Worm (Caenorhabditis elegans) whole organism, L1 larva: Measurements from ENCODE around the gene kbp-1.

Experiments
- F16B12.6 ChIP-seq: fragments of 150-350 bp; optimal IDR thresholded peaks from 2 replicates; lab custom pipeline; 2014; ENCODE audit warnings: missing biosample characterization, missing genetic modification characterization
- Y116A8C.19 ChIP-seq: sonication (generic microtip); optimal IDR thresholded peaks from 2 replicates; lab custom pipeline; 2016; ENCODE audit warnings: missing compliant biosample characterization, missing genetic modification characterization, borderline replicate concordance
- ama-1 ChIP-seq: fragments of 150-350 bp; optimal IDR thresholded peaks from 2 replicates; lab custom pipeline; 2014
- blmp-1 ChIP-seq: fragments of 150-350 bp; optimal IDR thresholded peaks from 2 replicates; lab custom pipeline; 2014; ENCODE audit warnings: missing biosample characterization, missing genetic modification characterization
- ceh-63 ChIP-seq: fragments of 200-800 bp; sonication (Bioruptor generic); optimal IDR thresholded peaks from 2 replicates; lab custom pipeline; 2018; ENCODE audit warnings: mild to moderate bottlenecking, missing genetic modification characterization, missing compliant biosample characterization
- ceh-8 ChIP-seq: fragments of 200-800 bp; sonication (Bioruptor generic); optimal IDR thresholded peaks from 2 replicates; lab custom pipeline; 2018; ENCODE audit warnings: mild to moderate bottlenecking, missing genetic modification characterization, moderate library complexity, missing compliant biosample characterization
- ceh-82 ChIP-seq, 3 experiments: fragments of 150-350 bp in 1 of 3; sonication (generic microtip) in 2 of 3; optimal IDR thresholded peaks; 2 replicates each; lab custom pipeline; 2014 to 2017; ENCODE audit warnings: missing biosample characterization in 3 of 3, missing genetic modification characterization in 3 of 3
- ceh-90 ChIP-seq: sonication (generic microtip); optimal IDR thresholded peaks from 2 replicates; lab custom pipeline; 2016; ENCODE audit warnings: missing genetic modification characterization, missing compliant biosample characterization
- ces-1 ChIP-seq: fragments of 150-350 bp; optimal IDR thresholded peaks from 2 replicates; lab custom pipeline; 2014; ENCODE audit warnings: missing biosample characterization, missing genetic modification reagents, missing genetic modification characterization
- dsc-1 ChIP-seq: sonication (generic microtip); optimal IDR thresholded peaks from 2 replicates; lab custom pipeline; 2016; ENCODE audit warnings: mild to moderate bottlenecking, missing genetic modification characterization, missing compliant biosample characterization
- efl-1 ChIP-seq, 4 experiments: fragments of 150-350 bp; optimal IDR thresholded peaks in 3 of 4; peaks in 1 of 4; 1 replicate in 1 of 4; 2 replicates in 3 of 4; lab custom pipeline; 2014; ENCODE audit warnings: missing biosample characterization in 2 of 4, missing genetic modification characterization in 2 of 4, missing genetic modification reagents in 2 of 4
- efl-3 ChIP-seq: fragments of 200-800 bp; sonication (Bioruptor generic); optimal IDR thresholded peaks from 2 replicates; lab custom pipeline; 2018; ENCODE audit warnings: mild to moderate bottlenecking, missing genetic modification characterization, missing compliant biosample characterization
- elt-2 ChIP-seq: sonication (generic microtip); optimal IDR thresholded peaks from 2 replicates; lab custom pipeline; 2016; ENCODE audit warnings: missing genetic modification characterization, mild to moderate bottlenecking, inconsistent platforms, missing compliant biosample characterization, missing genetic modification reagents
- elt-3 ChIP-seq, 6 experiments: fragments of 150-350 bp in 1 of 6; sonication (generic microtip); optimal IDR thresholded peaks; 2 replicates each; lab custom pipeline; 2017 to 2018; ENCODE audit warnings: missing biosample characterization in 6 of 6, missing genetic modification characterization in 6 of 6, inconsistent platforms in 1 of 6
- fkh-4 ChIP-seq: sonication (generic microtip); optimal IDR thresholded peaks from 2 replicates; lab custom pipeline; 2016; ENCODE audit warnings: missing compliant biosample characterization, missing genetic modification characterization, borderline replicate concordance
- fkh-8 ChIP-seq: sonication (generic microtip); optimal IDR thresholded peaks from 2 replicates; lab custom pipeline; 2016; ENCODE audit warnings: mild to moderate bottlenecking, missing genetic modification characterization, missing compliant biosample characterization
- fos-1 ChIP-seq: fragments of 150-350 bp; optimal IDR thresholded peaks from 2 replicates; lab custom pipeline; 2014; ENCODE audit warnings: missing biosample characterization, missing genetic modification characterization
- grh-1 ChIP-seq: fragments of 200-800 bp; sonication (Bioruptor generic); IDR thresholded peaks from 2 replicates; pipeline ENCODE4 v1.3.6; 2022; ENCODE audit warnings: missing genetic modification reagents, missing genetic modification characterization, missing compliant biosample characterization
- irx-1 ChIP-seq: sonication (generic microtip); optimal IDR thresholded peaks from 2 replicates; lab custom pipeline; 2016; ENCODE audit warnings: missing genetic modification characterization, missing compliant biosample characterization
- lin-14 ChIP-seq: fragments of 200-800 bp; sonication (Bioruptor generic); optimal IDR thresholded peaks from 2 replicates; lab custom pipeline; 2018; ENCODE audit warnings: mild to moderate bottlenecking, missing genetic modification characterization, moderate library complexity, missing compliant biosample characterization
- lin-15B ChIP-seq: fragments of 150-350 bp; sonication (generic microtip); optimal IDR thresholded peaks from 3 replicates; lab custom pipeline; 2014; ENCODE audit warnings: missing biosample characterization, missing genetic modification characterization
- lsy-2 ChIP-seq, 2 experiments: fragments of 150-350 bp; optimal IDR thresholded peaks; 2 replicates each; lab custom pipeline; 2014; ENCODE audit warnings: missing biosample characterization in 2 of 2, missing genetic modification characterization in 2 of 2
- mep-1 ChIP-seq: fragments of 150-350 bp; optimal IDR thresholded peaks from 2 replicates; lab custom pipeline; 2014; ENCODE audit warnings: missing biosample characterization, missing genetic modification characterization
- nhr-11 ChIP-seq: fragments of 150-350 bp; optimal IDR thresholded peaks from 2 replicates; lab custom pipeline; 2014; ENCODE audit warnings: missing biosample characterization, missing genetic modification characterization
- nhr-20 ChIP-seq: sonication (generic microtip); optimal IDR thresholded peaks from 2 replicates; lab custom pipeline; 2016; ENCODE audit warnings: mild to moderate bottlenecking, missing genetic modification characterization, missing compliant biosample characterization
- nhr-237 ChIP-seq: fragments of 150-350 bp; optimal IDR thresholded peaks from 2 replicates; lab custom pipeline; 2014; ENCODE audit warnings: missing biosample characterization, missing genetic modification characterization
- nhr-47 ChIP-seq: sonication (generic microtip); optimal IDR thresholded peaks from 2 replicates; lab custom pipeline; 2016; ENCODE audit warnings: mild to moderate bottlenecking, missing genetic modification characterization, moderate library complexity, missing compliant biosample characterization
- nhr-71 ChIP-seq: sonication (generic microtip); optimal IDR thresholded peaks from 2 replicates; lab custom pipeline; 2016; ENCODE audit warnings: mild to moderate bottlenecking, missing genetic modification characterization, moderate library complexity, missing compliant biosample characterization
- nhr-85 ChIP-seq: sonication (generic microtip); peaks from one replicate; lab custom pipeline; 2016; ENCODE audit warnings: missing genetic modification characterization, inconsistent platforms, missing compliant biosample characterization
- pqm-1 ChIP-seq: sonication (generic microtip); optimal IDR thresholded peaks from 3 replicates; lab custom pipeline; 2017; ENCODE audit warnings: missing biosample characterization, missing genetic modification characterization
- rnt-1 ChIP-seq: sonication (generic microtip); optimal IDR thresholded peaks from 2 replicates; lab custom pipeline; 2016; ENCODE audit warnings: mild to moderate bottlenecking, missing genetic modification characterization, moderate library complexity, missing compliant biosample characterization
- snpc-4 ChIP-seq: fragments of 150-350 bp; optimal IDR thresholded peaks from 2 replicates; lab custom pipeline; 2014; ENCODE audit warnings: missing biosample characterization, missing genetic modification characterization
- snu-23 ChIP-seq: sonication (generic microtip); optimal IDR thresholded peaks from 2 replicates; lab custom pipeline; 2016; ENCODE audit warnings: missing genetic modification characterization, missing compliant biosample characterization
- sptf-1 ChIP-seq: fragments of 150-350 bp; optimal IDR thresholded peaks from 2 replicates; lab custom pipeline; 2014; ENCODE audit warnings: missing biosample characterization, missing genetic modification characterization
- sup-37 ChIP-seq: fragments of 200-800 bp; sonication (Bioruptor generic); optimal IDR thresholded peaks from 2 replicates; lab custom pipeline; 2018; ENCODE audit warnings: mild to moderate bottlenecking, missing genetic modification characterization, missing compliant biosample characterization
- swsn-7 ChIP-seq: sonication (generic microtip); optimal IDR thresholded peaks from 2 replicates; lab custom pipeline; 2016; ENCODE audit warnings: missing genetic modification characterization, missing compliant biosample characterization
- tbx-2 ChIP-seq: sonication (generic microtip); optimal IDR thresholded peaks from 2 replicates; lab custom pipeline; 2016; ENCODE audit warnings: missing genetic modification characterization, missing compliant biosample characterization
- tlp-1 ChIP-seq: fragments of 150-350 bp; optimal IDR thresholded peaks from 2 replicates; lab custom pipeline; 2014; ENCODE audit warnings: missing biosample characterization, missing genetic modification characterization
- unc-62 ChIP-seq: fragments of 150-350 bp; optimal IDR thresholded peaks from 2 replicates; lab custom pipeline; 2014; ENCODE audit warnings: missing biosample characterization, missing genetic modification reagents, missing genetic modification characterization
- zag-1 ChIP-seq: fragments of 150-350 bp; optimal IDR thresholded peaks from 2 replicates; lab custom pipeline; 2014; ENCODE audit warnings: missing biosample characterization, missing genetic modification characterization
- ztf-4 ChIP-seq: fragments of 150-350 bp; optimal IDR thresholded peaks from 2 replicates; lab custom pipeline; 2014; ENCODE audit warnings: missing biosample characterization, missing genetic modification characterization

kbp-1 gene

ce11 chrIII:6873724-6874123, 4.3 kb downstream of the kbp-1 start:
- TF ChIP-seq nhr-85 (tag; lab: Kevin White, UChicago), result no peak
- peak; percentile 50 for TF ChIP-seq nhr-11 (tag; lab: Kevin White, UChicago)
- peak; percentile 81 for TF ChIP-seq lin-14 (GFP tag; lab: Kevin White, UChicago)
- peak; percentile 4 for TF ChIP-seq tbx-2 (tag; lab: Kevin White, UChicago)
- TF ChIP-seq efl-3 (GFP tag; lab: Kevin White, UChicago), result no peak
- no peak for TF ChIP-seq blmp-1 (tag; lab: Kevin White, UChicago)
- TF ChIP-seq tlp-1 (tag; lab: Kevin White, UChicago), result no peak
- TF ChIP-seq sptf-1 (tag; lab: Kevin White, UChicago), result no peak
- no peak for TF ChIP-seq ces-1 (GFP tag; lab: Kevin White, UChicago)
- TF ChIP-seq nhr-71, result peak; percentile 77
- TF ChIP-seq ztf-4 (tag; lab: Kevin White, UChicago), result peak; percentile 42
- TF ChIP-seq irx-1 (tag; lab: Kevin White, UChicago), result no peak
- peak; percentile 6 for TF ChIP-seq swsn-7 (tag; lab: Kevin White, UChicago)
- TF ChIP-seq ceh-82 (tag; optimal IDR thresholded peaks at IDR 0.05; lab: Kevin White, UChicago), result peak in 1 of 3 experiments; percentile 16
- TF ChIP-seq mep-1 (tag; lab: Kevin White, UChicago), result no peak
- TF ChIP-seq dsc-1, result peak; percentile 5
- peak in 1 of 2 experiments; percentile 31 for TF ChIP-seq efl-1 (optimal IDR thresholded peaks at IDR 0.05; lab: Kevin White, UChicago)
- TF ChIP-seq efl-1 (GFP tag; optimal IDR thresholded peaks at IDR 0.05 in 1 of 2; lab: Kevin White, UChicago), result peak in 1 of 2 experiments; percentile 91
- peak; percentile 60 for TF ChIP-seq snu-23 (GFP tag; lab: Kevin White, UChicago)
- TF ChIP-seq lsy-2 (tag; optimal IDR thresholded peaks at IDR 0.05; lab: Kevin White, UChicago), result peak; percentile 34 to 59
- TF ChIP-seq ama-1 (lab: Kevin White, UChicago), result peak; percentile 55
- TF ChIP-seq fkh-8, result peak; percentile 32
- TF ChIP-seq nhr-20, result peak; percentile 36
- TF ChIP-seq fos-1 (tag; lab: Kevin White, UChicago), result no peak
- TF ChIP-seq rnt-1 (tag; lab: Kevin White, UChicago), result peak; percentile 75
- peak; percentile 50 for TF ChIP-seq nhr-47
- no peak for TF ChIP-seq Y116A8C.19 (tag; lab: Kevin White, UChicago)

ce11 chrIII:6880797-6881196, 11.4 kb downstream of the kbp-1 start, which contains the start of gene K04C2.7:
Gene K04C2.7, plus strand, starts transcription at chrIII:6881097.
- peak; percentile 49 for TF ChIP-seq fkh-8
- no peak for TF ChIP-seq unc-62 (GFP tag; lab: Kevin White, UChicago)
- no peak for TF ChIP-seq ama-1 (lab: Kevin White, UChicago)
- TF ChIP-seq ceh-8 (GFP tag; lab: Kevin White, UChicago), result peak; percentile 3
- peak; percentile 2 for TF ChIP-seq dsc-1
- TF ChIP-seq ces-1 (GFP tag; lab: Kevin White, UChicago), result no peak
- peak; percentile 9 for TF ChIP-seq nhr-71
- TF ChIP-seq snpc-4, result no peak
- TF ChIP-seq nhr-47, result peak; percentile 4

DNA sequence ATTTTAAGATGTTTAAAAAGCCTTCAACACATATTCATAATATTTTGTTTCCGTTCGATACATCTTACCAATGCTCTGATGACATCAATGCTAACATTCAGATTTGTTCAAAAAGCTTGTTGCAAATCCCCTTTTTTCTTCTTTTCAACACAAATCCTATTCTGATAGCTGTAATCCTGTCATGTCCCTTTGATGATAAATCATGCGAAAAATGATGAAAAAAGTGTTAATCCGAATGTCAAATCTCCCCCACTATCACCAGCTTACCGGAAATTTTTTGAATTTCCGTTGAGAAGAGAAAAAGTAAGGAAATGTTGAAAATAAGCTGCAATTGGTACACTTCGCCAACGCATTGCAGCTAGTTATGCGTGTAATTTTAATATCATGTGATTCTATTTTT, 12.3 kb downstream of the kbp-1 start:
- TF ChIP-seq pqm-1 (no peak), elt-2 (tag; lab: Kevin White, UChicago) (no peak), fkh-8 (peak; percentile 63), efl-1 (optimal IDR thresholded peaks at IDR 0.05; lab: Kevin White, UChicago) (no peak), efl-1 (GFP tag; optimal IDR thresholded peaks at IDR 0.05 in 1 of 2; lab: Kevin White, UChicago) (peak in 1 of 2 experiments; percentile 63), ceh-90 (no peak), blmp-1 (tag; lab: Kevin White, UChicago) (no peak), nhr-85 (tag; lab: Kevin White, UChicago) (peak; percentile 8), Y116A8C.19 (tag; lab: Kevin White, UChicago) (no peak), dsc-1 (peak; percentile 56), fkh-4 (no peak), lin-15B (tag; lab: Kevin White, UChicago) (no peak), ces-1 (GFP tag; lab: Kevin White, UChicago) (no peak), ama-1 (lab: Kevin White, UChicago) (no peak), zag-1 (tag; lab: Kevin White, UChicago) (no peak), grh-1 (GFP tag; lab: Robert Waterston, UW) (no peak), efl-3 (GFP tag; lab: Kevin White, UChicago) (no peak), F16B12.6 (tag; lab: Kevin White, UChicago) (no peak), sup-37 (GFP tag; lab: Kevin White, UChicago) (no peak), elt-3 (tag; optimal IDR thresholded peaks at IDR 0.05; lab: Kevin White, UChicago) (no peak), ceh-82 (tag; optimal IDR thresholded peaks at IDR 0.05; lab: Kevin White, UChicago) (no peak), lin-14 (GFP tag; lab: Kevin White, UChicago) (no peak), swsn-7 (tag; lab: Kevin White, UChicago) (no peak), ceh-63 (GFP tag; lab: Kevin White, UChicago) (no peak), nhr-237 (tag; lab: Kevin White, UChicago) (no peak), fos-1 (tag; lab: Kevin White, UChicago) (no peak)
